Worm (Caenorhabditis elegans) whole organism, L2 larva: ENCODE measurements around the gene F46C8.3.

Experiments used
- unc-62 ChIP-seq: fragments of 150-350 bp; optimal IDR thresholded peaks from 2 replicates; lab custom pipeline; 2014; ENCODE audit warnings: missing biosample characterization, missing genetic modification reagents, missing genetic modification characterization
- zag-1 ChIP-seq: fragments of 150-350 bp; optimal IDR thresholded peaks from 2 replicates; lab custom pipeline; 2014; ENCODE audit warnings: missing biosample characterization, missing genetic modification characterization

DNA sequence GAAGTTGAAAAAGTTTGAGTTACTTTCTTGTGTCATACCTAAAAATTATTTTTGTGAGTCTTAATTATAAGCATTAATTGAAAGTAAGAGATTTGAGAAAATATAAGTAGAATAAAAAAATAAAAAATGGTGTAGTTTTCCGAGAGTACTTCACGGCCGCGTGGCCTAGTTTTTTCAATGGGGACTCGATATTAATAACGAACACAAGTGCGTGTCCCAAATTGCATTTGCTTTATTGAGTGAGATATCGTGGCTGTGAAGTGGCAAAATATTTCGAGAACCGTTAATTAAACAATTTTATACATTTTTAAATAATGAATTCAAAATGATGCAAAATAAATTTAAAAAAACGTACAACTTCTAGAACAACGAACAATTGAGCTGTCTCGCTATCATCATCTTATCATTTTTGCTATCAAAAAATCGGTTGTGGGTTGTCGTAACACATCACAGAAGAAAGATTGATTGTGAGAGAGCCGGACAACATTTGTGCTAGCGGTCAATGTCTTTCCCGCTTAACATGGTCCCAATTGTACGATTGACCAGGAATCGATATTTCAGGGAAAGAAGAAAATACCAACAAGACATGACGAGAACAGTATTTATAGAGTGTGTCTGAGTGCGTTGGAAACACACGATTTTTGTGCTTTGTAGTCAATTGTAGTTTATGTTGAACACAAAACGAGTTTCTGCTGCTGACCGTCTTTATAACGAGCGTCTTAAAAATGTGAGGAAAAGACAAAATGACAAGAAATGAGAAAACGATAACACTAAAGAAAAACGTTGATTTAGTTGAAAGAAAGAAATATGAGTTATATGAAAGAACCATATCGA is 44.5 kb downstream of the F46C8.3 start, which contains the start of gene apy-1:
- TF ChIP-seq unc-62 (no peak), zag-1 (no peak)
